Fruit fly (Drosophila melanogaster) whole organism, adult: Measurements from ENCODE around the gene Pop4.

Experiments used
- CG11617 ChIP-seq: fragments of 200-800 bp; sonication (Bioruptor generic); optimal IDR thresholded peaks from 2 replicates; lab custom pipeline; 2017; ENCODE audit warnings: mild to moderate bottlenecking, missing biosample characterization, missing genetic modification reagents, missing genetic modification characterization
- CG12768 ChIP-seq: fragments of 200-800 bp; sonication (Bioruptor generic); optimal IDR thresholded peaks from 2 replicates; lab custom pipeline; 2017; ENCODE audit warnings: missing biosample characterization, missing genetic modification characterization, mild to moderate bottlenecking, moderate library complexity, missing genetic modification reagents
- CG14711 ChIP-seq: fragments of 200-800 bp; sonication (Bioruptor generic); optimal IDR thresholded peaks from 2 replicates; lab custom pipeline; 2018; ENCODE audit warnings: missing biosample characterization, mild to moderate bottlenecking, missing genetic modification characterization, moderate library complexity
- CG1620 ChIP-seq: fragments of 200-800 bp; sonication (Bioruptor generic); optimal IDR thresholded peaks from 2 replicates; lab custom pipeline; 2016; ENCODE audit warnings: missing biosample characterization, missing genetic modification characterization
- CG33017 ChIP-seq: fragments of 200-800 bp; sonication (Bioruptor generic); optimal IDR thresholded peaks from 2 replicates; lab custom pipeline; 2018; ENCODE audit warnings: missing biosample characterization, mild to moderate bottlenecking, missing genetic modification characterization, moderate library complexity
- CG5204 ChIP-seq: fragments of 200-800 bp; sonication (Bioruptor generic); optimal IDR thresholded peaks from 2 replicates; lab custom pipeline; 2016; ENCODE audit warnings: missing biosample characterization, missing genetic modification characterization
- CG7045 ChIP-seq: fragments of 200-800 bp; sonication (Bioruptor generic); optimal IDR thresholded peaks from 2 replicates; lab custom pipeline; 2017; ENCODE audit warnings: missing biosample characterization, mild to moderate bottlenecking, missing genetic modification characterization
- CG7101 ChIP-seq: fragments of 200-800 bp; sonication (Bioruptor generic); optimal IDR thresholded peaks from 2 replicates; lab custom pipeline; 2018; ENCODE audit warnings: missing biosample characterization, mild to moderate bottlenecking, missing genetic modification characterization, moderate library complexity
- Clk ChIP-seq: fragments of 200-800 bp; sonication (Bioruptor generic); optimal IDR thresholded peaks from 2 replicates; lab custom pipeline; 2017; ENCODE audit warnings: missing biosample characterization, missing genetic modification characterization
- Crg-1 ChIP-seq: fragments of 200-800 bp; sonication (Bioruptor generic); optimal IDR thresholded peaks from 2 replicates; lab custom pipeline; 2016; ENCODE audit warnings: missing biosample characterization, missing genetic modification characterization
- Hr96 ChIP-seq: fragments of 200-800 bp; sonication (Bioruptor generic); optimal IDR thresholded peaks from 2 replicates; lab custom pipeline; 2016; ENCODE audit warnings: missing biosample characterization, missing genetic modification characterization
- Mnt ChIP-seq: fragments of 200-800 bp; sonication (Bioruptor generic); optimal IDR thresholded peaks from 2 replicates; lab custom pipeline; 2016; ENCODE audit warnings: missing biosample characterization, mild to moderate bottlenecking, missing genetic modification characterization
- bab1 ChIP-seq: fragments of 200-800 bp; sonication (Bioruptor generic); optimal IDR thresholded peaks from 3 replicates; lab custom pipeline; 2019; ENCODE audit warnings: missing biosample characterization, mild to moderate bottlenecking, missing genetic modification characterization, moderate library complexity
- cic ChIP-seq: fragments of 200-800 bp; sonication (Bioruptor generic); optimal IDR thresholded peaks from 2 replicates; lab custom pipeline; 2017; ENCODE audit warnings: missing biosample characterization, mild to moderate bottlenecking, missing genetic modification characterization, moderate library complexity
- cnc ChIP-seq, 2 experiments: fragments of >200 bp; optimal IDR thresholded peaks; 2 replicates each; lab custom pipeline; 2017
- kay ChIP-seq: fragments of 200-800 bp; sonication (Bioruptor generic); peaks from one replicate; lab custom pipeline; 2016; ENCODE audit warnings: missing biosample characterization, missing genetic modification characterization, borderline replicate concordance
- ovo ChIP-seq: fragments of 200-800 bp; sonication (Bioruptor generic); optimal IDR thresholded peaks from 2 replicates; lab custom pipeline; 2016; ENCODE audit warnings: missing biosample characterization, missing genetic modification characterization
- pad ChIP-seq: fragments of 200-800 bp; sonication (Bioruptor generic); optimal IDR thresholded peaks from 3 replicates; lab custom pipeline; 2017; ENCODE audit warnings: missing biosample characterization, missing genetic modification characterization, mild to moderate bottlenecking, moderate library complexity, missing genetic modification reagents
- tj ChIP-seq: fragments of 200-800 bp; sonication (Bioruptor generic); optimal IDR thresholded peaks from 3 replicates; lab custom pipeline; 2017; ENCODE audit warnings: missing biosample characterization, mild to moderate bottlenecking, missing genetic modification characterization, moderate library complexity
- toe ChIP-seq: fragments of 200-800 bp; sonication (Bioruptor generic); optimal IDR thresholded peaks from 2 replicates; lab custom pipeline; 2016; ENCODE audit warnings: missing biosample characterization, missing genetic modification characterization

Pop4 gene

dm6 chr3L:7978550-7978776 is at the start of gene Pop4:
Gene Pop4 (minus strand): TSS chr3L:7978650.
- TF ChIP-seq CG7045 (GFP tag; lab: Kevin White, UChicago) (no peak), ovo (GFP tag; lab: Kevin White, UChicago) (no peak), toe (GFP tag; lab: Kevin White, UChicago) (no peak), Mnt (GFP tag; lab: Kevin White, UChicago) (no peak), Clk (GFP tag; lab: Kevin White, UChicago) (no peak), cnc (optimal IDR thresholded peaks at IDR 0.05; lab: Kevin White, UChicago) (no peak), bab1 (no peak)

- peak; percentile 15 for TF ChIP-seq CG12768 (GFP tag; lab: Kevin White, UChicago)
- TF ChIP-seq CG7101 (tag; lab: Kevin White, UChicago), result no peak
- TF ChIP-seq kay (GFP tag; lab: Kevin White, UChicago), result peak; percentile 17
Measured at dm6 chr3L:8027666-8028314, 49.3 kb upstream of the Pop4 start.

DNA sequence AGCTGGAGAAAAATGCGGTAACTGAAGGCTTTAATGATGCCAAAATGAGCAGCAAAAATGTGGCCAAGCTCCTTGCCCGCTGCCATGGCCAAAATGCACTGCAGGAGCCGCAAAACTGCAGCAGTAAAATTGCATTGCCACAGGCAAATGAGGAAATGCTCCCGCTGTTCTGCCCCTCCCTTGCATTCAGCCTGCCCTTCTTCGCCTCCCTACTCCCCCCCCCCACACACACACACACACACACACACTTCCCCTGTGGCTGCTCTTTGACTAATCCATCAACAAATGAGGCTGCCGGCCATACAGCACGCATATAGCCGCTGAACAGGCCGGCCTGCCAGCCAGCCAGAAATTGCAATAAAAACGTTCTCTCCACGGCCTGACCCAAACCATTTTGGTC is 48.8 kb upstream of the Pop4 start:
- no peak for TF ChIP-seq ovo (GFP tag; lab: Kevin White, UChicago)
- TF ChIP-seq CG5204 (GFP tag; lab: Kevin White, UChicago), result no peak
- TF ChIP-seq tj (GFP tag; lab: Kevin White, UChicago), result no peak
- no peak for TF ChIP-seq kay (GFP tag; lab: Kevin White, UChicago)
- TF ChIP-seq toe (GFP tag; lab: Kevin White, UChicago), result no peak
- TF ChIP-seq CG33017, result no peak
- TF ChIP-seq CG1620, result no peak
- no peak for TF ChIP-seq CG7045 (GFP tag; lab: Kevin White, UChicago)
- no peak for TF ChIP-seq CG14711 (tag; lab: Kevin White, UChicago)
- TF ChIP-seq pad (GFP tag; lab: Kevin White, UChicago), result no peak
- TF ChIP-seq Hr96 (GFP tag; lab: Kevin White, UChicago), result no peak
- TF ChIP-seq CG12768 (GFP tag; lab: Kevin White, UChicago), result no peak
- no peak for TF ChIP-seq Mnt (GFP tag; lab: Kevin White, UChicago)
- TF ChIP-seq CG11617 (GFP tag; lab: Kevin White, UChicago), result no peak
- TF ChIP-seq Crg-1, result no peak
- no peak for TF ChIP-seq bab1

DNA sequence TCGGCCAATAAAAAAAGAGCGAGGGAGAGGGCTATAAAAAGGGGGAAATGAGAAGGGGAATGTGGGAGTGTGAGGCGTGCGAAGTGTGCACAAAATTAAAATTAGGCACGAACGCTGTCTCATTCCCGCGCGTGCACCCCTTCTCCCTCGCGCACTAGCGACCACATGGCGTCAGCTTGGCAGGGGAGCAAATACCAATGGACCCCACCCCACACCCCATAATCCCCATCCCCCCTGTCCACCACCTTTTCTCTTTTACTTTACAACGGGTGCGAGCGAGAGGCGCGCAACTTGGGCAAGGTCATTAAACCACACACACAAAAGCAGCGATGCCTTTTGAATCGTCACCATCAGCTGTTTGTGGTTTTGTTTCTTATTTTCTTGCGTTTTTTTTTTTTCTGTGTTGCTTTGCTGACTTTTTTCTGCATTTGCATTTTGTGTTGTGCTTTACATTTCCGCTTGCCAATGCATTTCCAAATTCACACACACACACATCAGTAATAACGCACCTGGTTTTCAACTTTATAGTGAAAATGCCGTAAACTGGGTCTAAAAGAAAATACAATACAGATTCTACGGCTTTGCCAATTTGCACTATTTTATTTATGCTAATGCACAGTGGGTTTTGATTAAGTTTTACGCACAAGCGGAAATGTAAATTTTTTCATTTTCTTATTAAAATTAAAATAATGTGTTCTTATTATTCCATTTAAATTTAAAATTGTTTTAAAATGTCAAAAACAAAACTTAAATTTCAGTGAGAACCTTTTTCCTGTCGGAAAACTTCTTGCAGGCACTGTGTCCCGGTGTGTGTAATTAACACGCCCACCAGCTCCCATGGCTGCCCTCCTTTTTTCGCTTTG is 46.1 kb upstream of the Pop4 start:
- TF ChIP-seq pad (GFP tag; lab: Kevin White, UChicago) (peak; percentile 40), CG33017 (peak; percentile 43), CG7101 (tag; lab: Kevin White, UChicago) (peak; percentile 46), CG5204 (GFP tag; lab: Kevin White, UChicago) (peak; percentile 4), CG1620 (peak; percentile 32), cic (GFP tag; lab: Kevin White, UChicago) (no peak), kay (GFP tag; lab: Kevin White, UChicago) (no peak), CG12768 (GFP tag; lab: Kevin White, UChicago) (peak; percentile 17), CG7045 (GFP tag; lab: Kevin White, UChicago) (peak; percentile 66), Hr96 (GFP tag; lab: Kevin White, UChicago) (no peak), bab1 (peak; percentile 77), CG14711 (tag; lab: Kevin White, UChicago) (peak; percentile 67), toe (GFP tag; lab: Kevin White, UChicago) (no peak), tj (GFP tag; lab: Kevin White, UChicago) (peak; percentile 95), Crg-1 (no peak), ovo (GFP tag; lab: Kevin White, UChicago) (no peak), Clk (GFP tag; lab: Kevin White, UChicago) (peak; percentile 40), CG11617 (GFP tag; lab: Kevin White, UChicago) (peak; percentile 37), Mnt (GFP tag; lab: Kevin White, UChicago) (no peak), cnc (optimal IDR thresholded peaks at IDR 0.05; lab: Kevin White, UChicago) (no peak)

DNA sequence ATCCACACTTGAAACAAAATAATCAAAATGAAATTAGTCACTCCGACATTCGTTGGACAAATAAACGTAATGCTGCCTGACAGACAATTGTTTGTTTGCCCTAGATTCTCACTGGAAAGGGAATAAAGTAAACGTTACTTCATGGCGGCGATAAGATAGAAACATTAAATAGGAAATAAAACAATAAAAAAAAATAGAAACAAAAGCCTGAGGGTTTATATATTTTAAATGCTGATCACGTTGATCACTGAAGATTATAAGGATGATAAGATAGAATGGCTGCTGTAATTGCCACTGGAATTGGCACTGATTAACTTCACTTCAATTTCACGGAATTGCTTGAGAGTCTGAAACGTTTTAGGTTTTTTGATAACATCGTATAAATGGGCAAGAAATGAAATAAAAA is 40.2 kb upstream of the Pop4 start:
- no peak for TF ChIP-seq CG5204 (GFP tag; lab: Kevin White, UChicago)
- peak; percentile 32 for TF ChIP-seq CG7101 (tag; lab: Kevin White, UChicago)
- peak; percentile 15 for TF ChIP-seq CG11617 (GFP tag; lab: Kevin White, UChicago)
- peak; percentile 23 for TF ChIP-seq cic (GFP tag; lab: Kevin White, UChicago)
- no peak for TF ChIP-seq Hr96 (GFP tag; lab: Kevin White, UChicago)
- TF ChIP-seq tj (GFP tag; lab: Kevin White, UChicago), result peak; percentile 7
- TF ChIP-seq ovo (GFP tag; lab: Kevin White, UChicago), result peak; percentile 24
- TF ChIP-seq pad (GFP tag; lab: Kevin White, UChicago), result no peak
- peak; percentile 60 for TF ChIP-seq CG33017
- TF ChIP-seq CG12768 (GFP tag; lab: Kevin White, UChicago), result peak; percentile 28
- no peak for TF ChIP-seq Crg-1
- no peak for TF ChIP-seq cnc (optimal IDR thresholded peaks at IDR 0.05; lab: Kevin White, UChicago)
- peak; percentile 12 for TF ChIP-seq CG14711 (tag; lab: Kevin White, UChicago)
- no peak for TF ChIP-seq Mnt (GFP tag; lab: Kevin White, UChicago)
- TF ChIP-seq bab1, result no peak
- TF ChIP-seq kay (GFP tag; lab: Kevin White, UChicago), result peak; percentile 82
- TF ChIP-seq CG1620, result no peak
- TF ChIP-seq toe (GFP tag; lab: Kevin White, UChicago), result no peak
- no peak for TF ChIP-seq Clk (GFP tag; lab: Kevin White, UChicago)
- TF ChIP-seq CG7045 (GFP tag; lab: Kevin White, UChicago), result peak; percentile 50
